Worm (Caenorhabditis elegans) whole organism, L4 larva: ENCODE results near the gene atrn-1.

Source experiments
- F37D6.2 ChIP-seq: sonication (generic microtip); optimal IDR thresholded peaks from 2 replicates; lab custom pipeline; 2016; ENCODE audit warnings: mild to moderate bottlenecking, missing genetic modification characterization, missing compliant biosample characterization
- T26A8.4 ChIP-seq: fragments of 200-800 bp; sonication (Bioruptor generic); IDR thresholded peaks from 2 replicates; pipeline ENCODE4 v1.3.6; 2022; ENCODE audit warnings: missing genetic modification characterization, missing compliant biosample characterization
- Y75B8A.6 ChIP-seq: fragments of 200-800 bp; sonication (Bioruptor generic); IDR thresholded peaks from 2 replicates; pipeline ENCODE4 v1.3.6; 2022; ENCODE audit warnings: missing genetic modification reagents, missing genetic modification characterization, missing compliant biosample characterization
- aly-2 ChIP-seq: sonication (generic microtip); optimal IDR thresholded peaks from 2 replicates; lab custom pipeline; 2018; ENCODE audit warnings: missing biosample characterization, missing genetic modification characterization
- arid-1 ChIP-seq: fragments of 200-800 bp; sonication (Bioruptor generic); conservative IDR thresholded peaks from 2 replicates; pipeline ENCODE4 v1.3.6; 2022; ENCODE audit warnings: missing genetic modification reagents, missing genetic modification characterization, missing compliant biosample characterization
- ceh-20 ChIP-seq: fragments of 200-800 bp; sonication (Bioruptor generic); IDR thresholded peaks from 2 replicates; pipeline ENCODE4 v1.3.6; 2022; ENCODE audit warnings: missing genetic modification reagents, missing genetic modification characterization, missing compliant biosample characterization
- ceh-44 ChIP-seq: fragments of 200-800 bp; sonication (Bioruptor generic); IDR thresholded peaks from 2 replicates; pipeline ENCODE4 v1.3.6; 2022; ENCODE audit warnings: missing genetic modification reagents, missing genetic modification characterization, missing compliant biosample characterization
- ceh-82 ChIP-seq: sonication (generic microtip); optimal IDR thresholded peaks from 2 replicates; lab custom pipeline; 2017; ENCODE audit warnings: missing biosample characterization, missing genetic modification characterization
- cey-2 ChIP-seq: sonication (generic microtip); optimal IDR thresholded peaks from 3 replicates; lab custom pipeline; 2017; ENCODE audit warnings: missing genetic modification characterization, mild to moderate bottlenecking, missing compliant biosample characterization, antibody characterized with exemption, borderline replicate concordance; ENCODE audit not compliant: insufficient read depth
- daf-19 ChIP-seq: fragments of 200-800 bp; sonication (Bioruptor generic); conservative IDR thresholded peaks from 2 replicates; pipeline ENCODE4 v1.3.6; 2022; ENCODE audit warnings: missing genetic modification characterization, missing compliant biosample characterization
- dmd-8 ChIP-seq: fragments of 200-800 bp; sonication (Bioruptor generic); IDR thresholded peaks from 2 replicates; pipeline ENCODE4 v1.3.6; 2022; ENCODE audit warnings: missing genetic modification characterization, missing compliant biosample characterization
- duxl-1 ChIP-seq: sonication (generic microtip); optimal IDR thresholded peaks from 2 replicates; lab custom pipeline; 2016; ENCODE audit warnings: mild to moderate bottlenecking, missing genetic modification characterization, moderate library complexity, missing compliant biosample characterization; ENCODE audit not compliant: poor library complexity
- dve-1 ChIP-seq: sonication (generic microtip); optimal IDR thresholded peaks from 2 replicates; lab custom pipeline; 2017; ENCODE audit warnings: antibody characterized with exemption, mild to moderate bottlenecking, missing genetic modification characterization, missing compliant biosample characterization; ENCODE audit not compliant: insufficient read depth
- egl-27 ChIP-seq: sonication (generic microtip); optimal IDR thresholded peaks from 3 replicates; lab custom pipeline; 2017; ENCODE audit warnings: missing biosample characterization, missing genetic modification reagents, missing genetic modification characterization
- fkh-10 ChIP-seq: fragments of 150-350 bp; optimal IDR thresholded peaks from 2 replicates; lab custom pipeline; 2014; ENCODE audit warnings: missing biosample characterization, missing genetic modification reagents, missing genetic modification characterization
- fos-1 ChIP-seq: fragments of 150-350 bp; optimal IDR thresholded peaks from 2 replicates; lab custom pipeline; 2014; ENCODE audit warnings: missing biosample characterization, missing genetic modification characterization
- gei-8 ChIP-seq: fragments of 200-800 bp; sonication (Bioruptor generic); optimal IDR thresholded peaks from 2 replicates; lab custom pipeline; 2018; ENCODE audit warnings: mild to moderate bottlenecking, missing genetic modification characterization, missing compliant biosample characterization
- hlh-11 ChIP-seq: fragments of 200-800 bp; sonication (Bioruptor generic); optimal IDR thresholded peaks from 2 replicates; lab custom pipeline; 2018; ENCODE audit warnings: mild to moderate bottlenecking, missing genetic modification characterization, missing compliant biosample characterization
- hmg-1.1 ChIP-seq: fragments of 200-800 bp; sonication (Bioruptor generic); IDR thresholded peaks from 2 replicates; pipeline ENCODE4 v1.3.6; 2022; ENCODE audit warnings: missing genetic modification reagents, missing genetic modification characterization, missing compliant biosample characterization
- lim-7 ChIP-seq: fragments of 200-800 bp; sonication (Bioruptor generic); IDR thresholded peaks from 2 replicates; pipeline ENCODE4 v1.3.6; 2022; ENCODE audit warnings: missing genetic modification characterization, missing compliant biosample characterization
- lin-15B ChIP-seq: fragments of 150-350 bp; sonication (generic microtip); optimal IDR thresholded peaks from 3 replicates; lab custom pipeline; 2014; ENCODE audit warnings: missing biosample characterization, missing genetic modification characterization
- lin-38 ChIP-seq: fragments of 200-800 bp; sonication (Bioruptor generic); IDR thresholded peaks from 2 replicates; pipeline ENCODE4 v1.3.6; 2022; ENCODE audit warnings: missing genetic modification reagents, missing genetic modification characterization, missing compliant biosample characterization
- madf-5 ChIP-seq, 2 experiments: fragments of 200-800 bp; sonication (Bioruptor generic); IDR thresholded peaks; 2 replicates each; pipeline ENCODE4 v1.3.6; 2022; ENCODE audit warnings: missing compliant biosample characterization in 2 of 2, missing genetic modification characterization in 2 of 2
- mdl-1 ChIP-seq, 2 experiments: fragments of 150-350 bp in 1 of 2; sonication (generic microtip) in 1 of 2; optimal IDR thresholded peaks; 2 replicates each; lab custom pipeline; 2014 to 2017; ENCODE audit warnings: missing biosample characterization in 2 of 2, missing genetic modification characterization in 2 of 2
- nhr-11 ChIP-seq: fragments of 150-350 bp; optimal IDR thresholded peaks from 2 replicates; lab custom pipeline; 2014; ENCODE audit warnings: missing biosample characterization, missing genetic modification characterization
- nhr-237 ChIP-seq: sonication (generic microtip); optimal IDR thresholded peaks from 2 replicates; lab custom pipeline; 2017; ENCODE audit warnings: missing biosample characterization, missing genetic modification characterization
- nhr-25 ChIP-seq: sonication (generic microtip); optimal IDR thresholded peaks from 2 replicates; lab custom pipeline; 2017; ENCODE audit warnings: missing genetic modification characterization, mild to moderate bottlenecking, missing compliant biosample characterization, antibody characterized with exemption, moderate library complexity, borderline replicate concordance; ENCODE audit not compliant: insufficient read depth
- nhr-48 ChIP-seq: sonication (generic microtip); optimal IDR thresholded peaks from 2 replicates; lab custom pipeline; 2016; ENCODE audit warnings: mild to moderate bottlenecking, missing genetic modification characterization, missing compliant biosample characterization
- nhr-76 ChIP-seq: fragments of 150-350 bp; optimal IDR thresholded peaks from 2 replicates; lab custom pipeline; 2014; ENCODE audit warnings: missing biosample characterization, missing genetic modification characterization
- pqm-1 ChIP-seq: sonication (generic microtip); optimal IDR thresholded peaks from 2 replicates; lab custom pipeline; 2017; ENCODE audit warnings: missing biosample characterization, missing genetic modification characterization
- skn-1 ChIP-seq: fragments of 150-350 bp; optimal IDR thresholded peaks from 2 replicates; lab custom pipeline; 2014; ENCODE audit warnings: missing biosample characterization, missing genetic modification characterization
- snpc-1.2 ChIP-seq: fragments of 200-800 bp; sonication (Bioruptor generic); IDR thresholded peaks from 2 replicates; pipeline ENCODE4 v1.3.6; 2022; ENCODE audit warnings: missing genetic modification reagents, missing genetic modification characterization, missing compliant biosample characterization
- tag-97 ChIP-seq: fragments of 200-800 bp; sonication (Bioruptor generic); IDR thresholded peaks from 2 replicates; pipeline ENCODE4 v1.3.6; 2022; ENCODE audit warnings: missing genetic modification characterization, missing compliant biosample characterization
- tra-1 ChIP-seq: fragments of 200-800 bp; sonication (Bioruptor generic); IDR thresholded peaks from 2 replicates; pipeline ENCODE4 v1.3.6; 2022; ENCODE audit warnings: missing genetic modification reagents, missing genetic modification characterization, missing compliant biosample characterization
- unc-130 ChIP-seq: sonication (generic microtip); optimal IDR thresholded peaks from 2 replicates; lab custom pipeline; 2016; ENCODE audit warnings: missing genetic modification reagents, missing genetic modification characterization, missing compliant biosample characterization
- unc-62 ChIP-seq, 3 experiments: fragments of 150-350 bp in 1 of 3; sonication (generic microtip); optimal IDR thresholded peaks in 2 of 3; peaks in 1 of 3; 1 replicate in 1 of 3; 2 replicates in 2 of 3; lab custom pipeline; 2014 to 2017; ENCODE audit warnings: missing biosample characterization in 3 of 3, missing genetic modification characterization in 3 of 3, missing genetic modification reagents in 3 of 3, missing genotype in 1 of 3
- zfp-2 ChIP-seq: sonication (generic microtip); optimal IDR thresholded peaks from 2 replicates; lab custom pipeline; 2016; ENCODE audit warnings: mild to moderate bottlenecking, missing genetic modification characterization, missing compliant biosample characterization
- zfp-3 ChIP-seq: fragments of 200-800 bp; sonication (Bioruptor generic); conservative IDR thresholded peaks from 2 replicates; pipeline ENCODE4 v1.3.6; 2022; ENCODE audit warnings: missing genetic modification reagents, missing genetic modification characterization, missing compliant biosample characterization
- zip-11 ChIP-seq: fragments of 200-800 bp; sonication (Bioruptor generic); IDR thresholded peaks from 2 replicates; pipeline ENCODE4 v1.3.6; 2022; ENCODE audit warnings: missing genetic modification characterization, missing compliant biosample characterization
- zip-2 ChIP-seq: fragments of 150-350 bp; optimal IDR thresholded peaks from 2 replicates; lab custom pipeline; 2014; ENCODE audit warnings: missing biosample characterization, missing genetic modification characterization

atrn-1 gene

ce11 chrX:14706698-14707285 lies 4.6 kb upstream of the atrn-1 start, which contains the start of gene tmem-184 (continued):
- no peak for TF ChIP-seq arid-1 (GFP tag; lab: Robert Waterston, UW)
- TF ChIP-seq pqm-1 (tag; lab: Kevin White, UChicago), result peak; percentile 9
- TF ChIP-seq ceh-20 (GFP tag; lab: Robert Waterston, UW), result peak; percentile 26; the same call in 1 of the 2 replicates
- TF ChIP-seq zfp-3, result 0 out of 2 replicates have a peak, but pooled peaks have one; percentile 22
- TF ChIP-seq zfp-2, result no peak
- TF ChIP-seq nhr-237 (tag; lab: Kevin White, UChicago), result no peak
- TF ChIP-seq fkh-10, result no peak
- no peak for TF ChIP-seq F37D6.2 (tag; lab: Kevin White, UChicago)
- TF ChIP-seq ceh-82 (tag; lab: Kevin White, UChicago), result no peak
- TF ChIP-seq hmg-1.1 (GFP tag; lab: Robert Waterston, UW), result 0 out of 2 replicates have a peak, but pooled peaks have one; percentile 9
- TF ChIP-seq mdl-1 (tag; optimal IDR thresholded peaks at IDR 0.05; lab: Kevin White, UChicago), result peak in 1 of 2 experiments; percentile 24
- TF ChIP-seq dve-1 (tag; lab: Kevin White, UChicago), result peak; percentile 75
- TF ChIP-seq lin-38, result peak; percentile 49
- no peak for TF ChIP-seq egl-27 (tag; lab: Kevin White, UChicago)
- TF ChIP-seq T26A8.4 (GFP tag; lab: Robert Waterston, UW), result no peak
- no peak for TF ChIP-seq madf-5 (GFP tag; IDR thresholded peaks at IDR 0.05; lab: Robert Waterston, UW)
- TF ChIP-seq dmd-8 (GFP tag; lab: Robert Waterston, UW), result no peak
- TF ChIP-seq aly-2, result no peak
- TF ChIP-seq zip-11 (GFP tag; lab: Robert Waterston, UW), result no peak
- TF ChIP-seq Y75B8A.6 (GFP tag; lab: Robert Waterston, UW), result no peak
- TF ChIP-seq tra-1 (GFP tag; lab: Robert Waterston, UW), result peak; percentile 94
- no peak for TF ChIP-seq lim-7 (GFP tag; lab: Robert Waterston, UW)
- no peak for TF ChIP-seq ceh-44 (GFP tag; lab: Robert Waterston, UW)
- no peak for TF ChIP-seq duxl-1 (tag; lab: Kevin White, UChicago)
- peak; percentile 88 for TF ChIP-seq nhr-48
- no peak for TF ChIP-seq skn-1 (tag; lab: Kevin White, UChicago)
- TF ChIP-seq snpc-1.2, result no peak
- TF ChIP-seq fos-1 (tag; lab: Kevin White, UChicago), result no peak
- TF ChIP-seq hlh-11 (tag; lab: Kevin White, UChicago), result peak; percentile 87
- TF ChIP-seq nhr-76 (tag; lab: Kevin White, UChicago), result peak; percentile 2
- TF ChIP-seq zip-2 (tag; lab: Kevin White, UChicago), result no peak
- peak; percentile 70 to 92 for TF ChIP-seq unc-62 (GFP tag; optimal IDR thresholded peaks at IDR 0.05 in 1 of 2; lab: Kevin White, UChicago)
- TF ChIP-seq unc-62 (tag; optimal IDR thresholded peaks at IDR 0.05; lab: Kevin White, UChicago), result no peak
- no peak for TF ChIP-seq nhr-11 (tag; lab: Kevin White, UChicago)
- TF ChIP-seq nhr-25 (tag; lab: Kevin White, UChicago), result no peak
- no peak for TF ChIP-seq unc-130 (GFP tag; lab: Kevin White, UChicago)
- TF ChIP-seq tag-97 (GFP tag; lab: Robert Waterston, UW), result no peak
- no peak for TF ChIP-seq cey-2
- no peak for TF ChIP-seq lin-15B (tag; lab: Kevin White, UChicago)
- no peak for TF ChIP-seq gei-8 (GFP tag; lab: Kevin White, UChicago)
- TF ChIP-seq daf-19 (GFP tag; lab: Robert Waterston, UW), result no peak
